Fruit fly (Drosophila melanogaster) whole organism, wandering third instar larva: ENCODE data around the gene Srp68.

ENCODE experiments used
- Abd-B ChIP-seq: fragments of >200 bp; optimal IDR thresholded peaks from 2 replicates; lab custom pipeline; 2017; ENCODE audit warnings: missing biosample characterization, missing genetic modification characterization
- CG32264 ChIP-seq: fragments of 200-800 bp; sonication (Bioruptor generic); optimal IDR thresholded peaks from 2 replicates; lab custom pipeline; 2016; ENCODE audit warnings: missing biosample characterization, missing genetic modification characterization
- CG9705 ChIP-seq: fragments of 200-800 bp; sonication (Bioruptor generic); optimal IDR thresholded peaks from 2 replicates; lab custom pipeline; 2018; ENCODE audit warnings: missing biosample characterization, mild to moderate bottlenecking, missing genetic modification characterization
- CrebA ChIP-seq: fragments of 200-800 bp; sonication (Bioruptor generic); optimal IDR thresholded peaks from 2 replicates; lab custom pipeline; 2016; ENCODE audit warnings: missing biosample characterization, mild to moderate bottlenecking, missing genetic modification characterization, borderline replicate concordance
- Dfd ChIP-seq: fragments of >200 bp; optimal IDR thresholded peaks from 2 replicates; lab custom pipeline; 2017; ENCODE audit warnings: missing biosample characterization, missing genetic modification characterization
- Dif ChIP-seq: fragments of 200-275, 200-300 bp; sonication (Bioruptor generic); optimal IDR thresholded peaks from 2 replicates; lab custom pipeline; 2018; ENCODE audit warnings: missing biosample characterization, missing genetic modification characterization; ENCODE audit not compliant: partially characterized antibody
- GATAd ChIP-seq: sonication (Bioruptor generic); optimal IDR thresholded peaks from 2 replicates; lab custom pipeline; 2016; ENCODE audit warnings: missing biosample characterization, missing genetic modification characterization
- HLH106 ChIP-seq: fragments of 200-800 bp; optimal IDR thresholded peaks from 3 replicates; lab custom pipeline; 2019; ENCODE audit warnings: missing biosample characterization, mild to moderate bottlenecking, missing genetic modification characterization, moderate library complexity
- Hnf4 ChIP-seq: fragments of 200-800 bp; sonication (Bioruptor generic); optimal IDR thresholded peaks from 2 replicates; lab custom pipeline; 2016; ENCODE audit warnings: missing biosample characterization, mild to moderate bottlenecking, missing genetic modification characterization
- Hr78 ChIP-seq: fragments of >200 bp; optimal IDR thresholded peaks from 2 replicates; lab custom pipeline; 2017; ENCODE audit warnings: missing biosample characterization, missing genetic modification characterization
- Hr83 ChIP-seq: fragments of 200-300 bp; sonication (Bioruptor generic); optimal IDR thresholded peaks from 2 replicates; lab custom pipeline; 2016; ENCODE audit warnings: missing biosample characterization, mild to moderate bottlenecking, missing genetic modification characterization, moderate library complexity; ENCODE audit not compliant: poor library complexity, severe bottlenecking
- Jra ChIP-seq: sonication (Bioruptor generic); optimal IDR thresholded peaks from 2 replicates; lab custom pipeline; 2016; ENCODE audit warnings: missing biosample characterization, missing genetic modification characterization
- Mio ChIP-seq: sonication (Bioruptor generic); optimal IDR thresholded peaks from 2 replicates; lab custom pipeline; 2016; ENCODE audit warnings: missing biosample characterization, missing genetic modification characterization
- Myc ChIP-seq: fragments of >200 bp; optimal IDR thresholded peaks from 2 replicates; lab custom pipeline; 2017
- N ChIP-seq: fragments of >200 bp; optimal IDR thresholded peaks from 2 replicates; lab custom pipeline; 2018; ENCODE audit warnings: missing biosample characterization, missing external identifiers, missing genetic modification characterization
- OdsH ChIP-seq: fragments of 200-800 bp; sonication (Bioruptor generic); optimal IDR thresholded peaks from 2 replicates; lab custom pipeline; 2016; ENCODE audit warnings: missing biosample characterization, mild to moderate bottlenecking, missing genetic modification characterization
- Rel ChIP-seq, 2 experiments: fragments of 200-800 bp; sonication (Bioruptor generic) in 1 of 2; optimal IDR thresholded peaks; 2 replicates in 1 of 2; 3 replicates in 1 of 2; lab custom pipeline; 2016 to 2019; ENCODE audit warnings: mild to moderate bottlenecking in 2 of 2, missing biosample characterization in 2 of 2, missing genetic modification characterization in 2 of 2, moderate library complexity in 1 of 2
- Sp1 ChIP-seq: fragments of 200-800 bp; sonication (Bioruptor generic); optimal IDR thresholded peaks from 3 replicates; lab custom pipeline; 2019; ENCODE audit warnings: missing biosample characterization, mild to moderate bottlenecking, missing genetic modification characterization, moderate library complexity
- Vsx2 ChIP-seq: fragments of 200-300, 225-300 bp; sonication (Bioruptor generic); optimal IDR thresholded peaks from 2 replicates; lab custom pipeline; 2018; ENCODE audit warnings: missing biosample characterization, missing genetic modification characterization; ENCODE audit not compliant: partially characterized antibody
- br ChIP-seq: fragments of 200-800 bp; sonication (Bioruptor generic); optimal IDR thresholded peaks from 2 replicates; lab custom pipeline; 2016; ENCODE audit warnings: missing biosample characterization, missing genetic modification characterization
- brk ChIP-seq: fragments of 200-800 bp; sonication (Bioruptor generic); optimal IDR thresholded peaks from 2 replicates; lab custom pipeline; 2016; ENCODE audit warnings: missing biosample characterization, mild to moderate bottlenecking, missing genetic modification characterization
- dl ChIP-seq, 2 experiments: fragments of 175-275, 200-275 bp in 1 of 2; fragments of 200-275 bp in 1 of 2; sonication (Bioruptor generic); optimal IDR thresholded peaks; lab custom pipeline; 2018; ENCODE audit warnings: mild to moderate bottlenecking in 2 of 2, missing biosample characterization in 2 of 2, missing genetic modification characterization in 2 of 2, moderate library complexity in 2 of 2; ENCODE audit not compliant: partially characterized antibody in 2 of 2, insufficient read depth in 1 of 2
- dmrt93B ChIP-seq: fragments of 200-800 bp; sonication (Bioruptor generic); optimal IDR thresholded peaks from 2 replicates; lab custom pipeline; 2018; ENCODE audit warnings: missing biosample characterization, mild to moderate bottlenecking, missing genetic modification characterization
- dsf ChIP-seq: sonication (Bioruptor generic); optimal IDR thresholded peaks from 2 replicates; lab custom pipeline; 2016; ENCODE audit warnings: missing biosample characterization, missing genetic modification characterization, borderline replicate concordance
- ey ChIP-seq: fragments of 200-800 bp; sonication (Bioruptor generic); optimal IDR thresholded peaks from 2 replicates; lab custom pipeline; 2016; ENCODE audit warnings: missing biosample characterization, missing genetic modification characterization
- foxo ChIP-seq, 2 experiments: fragments of 200-800 bp; sonication (Bioruptor generic); optimal IDR thresholded peaks; 2 replicates in 1 of 2; 3 replicates in 1 of 2; lab custom pipeline; 2016 to 2017; ENCODE audit warnings: missing biosample characterization in 2 of 2, missing genetic modification characterization in 2 of 2
- fru ChIP-seq: fragments of 200-800 bp; sonication (Bioruptor generic); optimal IDR thresholded peaks from 3 replicates; lab custom pipeline; 2016; ENCODE audit warnings: missing biosample characterization, mild to moderate bottlenecking, missing genetic modification characterization
- h ChIP-seq: fragments of 200-800 bp; sonication (Bioruptor generic); optimal IDR thresholded peaks from 3 replicates; lab custom pipeline; 2016; ENCODE audit warnings: missing biosample characterization, mild to moderate bottlenecking, missing genetic modification characterization
- jim ChIP-seq: fragments of 175-275, 200-325 bp; sonication (Bioruptor generic); optimal IDR thresholded peaks from 2 replicates; lab custom pipeline; 2016; ENCODE audit warnings: missing biosample characterization, mild to moderate bottlenecking, missing genetic modification characterization
- lola ChIP-seq: fragments of >200 bp; optimal IDR thresholded peaks from 2 replicates; lab custom pipeline; 2017; ENCODE audit warnings: missing biosample characterization, missing genetic modification characterization
- pan ChIP-seq: fragments of >200 bp; optimal IDR thresholded peaks from 2 replicates; lab custom pipeline; 2017
- psq ChIP-seq: fragments of 200-800 bp; sonication (Bioruptor generic); optimal IDR thresholded peaks from 3 replicates; lab custom pipeline; 2017; ENCODE audit warnings: missing biosample characterization, mild to moderate bottlenecking, missing genetic modification characterization, moderate library complexity
- rgr ChIP-seq: fragments of 200-800 bp; sonication (Bioruptor generic); optimal IDR thresholded peaks from 3 replicates; lab custom pipeline; 2016; ENCODE audit warnings: missing biosample characterization, mild to moderate bottlenecking, missing genetic modification characterization
- sage ChIP-seq: fragments of 200-800 bp; sonication (Bioruptor generic); optimal IDR thresholded peaks from 2 replicates; lab custom pipeline; 2016; ENCODE audit warnings: missing biosample characterization, mild to moderate bottlenecking, missing genetic modification characterization
- sv ChIP-seq: fragments of 200-800 bp; sonication (Bioruptor generic); optimal IDR thresholded peaks from 3 replicates; lab custom pipeline; 2016; ENCODE audit warnings: missing biosample characterization, missing genetic modification characterization
- tai ChIP-seq: sonication (Bioruptor generic); optimal IDR thresholded peaks from 2 replicates; lab custom pipeline; 2016; ENCODE audit warnings: missing biosample characterization, missing genetic modification characterization
- usp ChIP-seq: fragments of >200 bp; optimal IDR thresholded peaks from 2 replicates; lab custom pipeline; 2017; ENCODE audit warnings: missing biosample characterization, missing genetic modification characterization
- woc ChIP-seq: sonication (Bioruptor generic); optimal IDR thresholded peaks from 2 replicates; lab custom pipeline; 2016; ENCODE audit warnings: missing biosample characterization, mild to moderate bottlenecking, missing genetic modification characterization

Srp68 gene

dm6 chr3L:8953962-8954647 is 20.7 kb upstream of the Srp68 start, which contains the start of the genes CG43783 and orb2:
CG43783 (minus strand) TSS chr3L:8954272.
orb2 (minus strand) TSS chr3L:8954463.
- TF ChIP-seq psq (peak; percentile 31), sv (GFP tag; lab: Kevin White, UChicago) (no peak), ey (GFP tag; lab: Kevin White, UChicago) (no peak), OdsH (GFP tag; lab: Kevin White, UChicago) (no peak), brk (GFP tag; lab: Kevin White, UChicago) (no peak), HLH106 (tag; lab: Kevin White, UChicago) (no peak), GATAd (GFP tag; lab: Kevin White, UChicago) (no peak), dmrt93B (GFP tag; lab: Kevin White, UChicago) (no peak), tai (GFP tag; lab: Kevin White, UChicago) (no peak), Hr83 (GFP tag; lab: Kevin White, UChicago) (peak; percentile 6), Vsx2 (peak; percentile 64), fru (GFP tag; lab: Kevin White, UChicago) (peak; percentile 89), rgr (GFP tag; lab: Kevin White, UChicago) (no peak), br (GFP tag; lab: Kevin White, UChicago) (no peak), lola (GFP tag; lab: Kevin White, UChicago) (no peak), Rel (GFP tag; optimal IDR thresholded peaks at IDR 0.05; lab: Kevin White, UChicago) (no peak), Rel (tag; optimal IDR thresholded peaks at IDR 0.05; lab: Kevin White, UChicago) (no peak), Dif (no peak), Abd-B (GFP tag; lab: Kevin White, UChicago) (no peak), sage (GFP tag; lab: Kevin White, UChicago) (no peak), Sp1 (GFP tag; lab: Kevin White, UChicago) (no peak), CG32264 (GFP tag; lab: Kevin White, UChicago) (peak; percentile 10), foxo (GFP tag; optimal IDR thresholded peaks at IDR 0.05; lab: Kevin White, UChicago) (no peak), CG9705 (GFP tag; lab: Kevin White, UChicago) (no peak), Jra (no peak), Hr78 (GFP tag; lab: Kevin White, UChicago) (no peak), dl (GFP tag; optimal IDR thresholded peaks at IDR 0.05; lab: Kevin White, UChicago; ENCODE audit: insufficient read depth in 1 of 2, partially characterized antibody in 2 of 2) (no peak), dsf (no peak), pan (lab: Kevin White, UChicago) (no peak), Myc (lab: Kevin White, UChicago) (no peak), usp (no peak), CrebA (GFP tag; lab: Kevin White, UChicago) (no peak), N (GFP tag; lab: Kevin White, UChicago) (no peak), h (GFP tag; lab: Kevin White, UChicago) (no peak), jim (GFP tag; lab: Kevin White, UChicago) (no peak), woc (GFP tag; lab: Kevin White, UChicago) (no peak), Hnf4 (GFP tag; lab: Kevin White, UChicago) (no peak), Dfd (no peak), Mio (GFP tag; lab: Kevin White, UChicago) (no peak)

dm6 chr3L:8954648-8955033 is 20.2 kb upstream of the Srp68 start, which contains the start of gene GNBP3:
GNBP3 (plus strand) TSS chr3L:8955021.
- no peak for TF ChIP-seq pan (lab: Kevin White, UChicago)
- peak; percentile 42 for TF ChIP-seq Vsx2
- no peak for TF ChIP-seq dsf
- TF ChIP-seq Jra = no peak
- no peak for TF ChIP-seq lola (GFP tag; lab: Kevin White, UChicago)
- TF ChIP-seq psq = peak; percentile 84
- TF ChIP-seq h (GFP tag; lab: Kevin White, UChicago) = peak; percentile 95
- peak; percentile 93 for TF ChIP-seq HLH106 (tag; lab: Kevin White, UChicago)
- peak; percentile 86 for TF ChIP-seq dmrt93B (GFP tag; lab: Kevin White, UChicago)
- TF ChIP-seq jim (GFP tag; lab: Kevin White, UChicago) = peak; percentile 10
- peak; percentile 72 for TF ChIP-seq CG32264 (GFP tag; lab: Kevin White, UChicago)
- TF ChIP-seq CG9705 (GFP tag; lab: Kevin White, UChicago) = peak; percentile 79
- TF ChIP-seq Sp1 (GFP tag; lab: Kevin White, UChicago) = peak; percentile 96
- peak; percentile 92 for TF ChIP-seq OdsH (GFP tag; lab: Kevin White, UChicago)
- no peak for TF ChIP-seq Abd-B (GFP tag; lab: Kevin White, UChicago)
- peak; percentile 96 for TF ChIP-seq sage (GFP tag; lab: Kevin White, UChicago)
- no peak for TF ChIP-seq woc (GFP tag; lab: Kevin White, UChicago)
- peak; percentile 83 for TF ChIP-seq ey (GFP tag; lab: Kevin White, UChicago)
- no peak for TF ChIP-seq CrebA (GFP tag; lab: Kevin White, UChicago)
- peak in 1 of 2 experiments; percentile 96 for TF ChIP-seq foxo (GFP tag; optimal IDR thresholded peaks at IDR 0.05; lab: Kevin White, UChicago)
- peak; percentile 46 for TF ChIP-seq Dif
- TF ChIP-seq Hnf4 (GFP tag; lab: Kevin White, UChicago) = no peak
- TF ChIP-seq dl (GFP tag; optimal IDR thresholded peaks at IDR 0.05; lab: Kevin White, UChicago; ENCODE audit: insufficient read depth in 1 of 2, partially characterized antibody in 2 of 2) = no peak
- peak; percentile 60 for TF ChIP-seq fru (GFP tag; lab: Kevin White, UChicago)
- no peak for TF ChIP-seq Dfd
- no peak for TF ChIP-seq N (GFP tag; lab: Kevin White, UChicago)
- peak; percentile 93 for TF ChIP-seq Rel (GFP tag; optimal IDR thresholded peaks at IDR 0.05; lab: Kevin White, UChicago)
- peak; percentile 96 for TF ChIP-seq Rel (tag; optimal IDR thresholded peaks at IDR 0.05; lab: Kevin White, UChicago)
- TF ChIP-seq tai (GFP tag; lab: Kevin White, UChicago) = no peak
- no peak for TF ChIP-seq sv (GFP tag; lab: Kevin White, UChicago)
- peak; percentile 95 for TF ChIP-seq rgr (GFP tag; lab: Kevin White, UChicago)
- no peak for TF ChIP-seq usp
- peak; percentile 48 for TF ChIP-seq Hr83 (GFP tag; lab: Kevin White, UChicago)
- TF ChIP-seq Myc (lab: Kevin White, UChicago) = no peak
- peak; percentile 3 for TF ChIP-seq GATAd (GFP tag; lab: Kevin White, UChicago)
- TF ChIP-seq br (GFP tag; lab: Kevin White, UChicago) = peak; percentile 91
- TF ChIP-seq Hr78 (GFP tag; lab: Kevin White, UChicago) = no peak
- no peak for TF ChIP-seq Mio (GFP tag; lab: Kevin White, UChicago)
- no peak for TF ChIP-seq brk (GFP tag; lab: Kevin White, UChicago)
